Worm (Caenorhabditis elegans): ENCODE data around the gene K09C6.9.

- no peak for TF ChIP-seq nhr-25 (tag; optimal IDR thresholded peaks at IDR 0.05)
- no peak for TF ChIP-seq unc-39 (tag; optimal IDR thresholded peaks at IDR 0.05)
- TF ChIP-seq aly-2 (tag; optimal IDR thresholded peaks at IDR 0.05) = no peak
- no peak for TF ChIP-seq elt-1 (tag; optimal IDR thresholded peaks at IDR 0.05)
- TF ChIP-seq ama-1 (optimal IDR thresholded peaks at IDR 0.05) = no peak
- no peak for TF ChIP-seq lsy-2 (tag; optimal IDR thresholded peaks at IDR 0.05)
- TF ChIP-seq nhr-23 (tag; optimal IDR thresholded peaks at IDR 0.05) = no peak
- no peak for TF ChIP-seq snpc-4 (tag; optimal IDR thresholded peaks at IDR 0.05)
- TF ChIP-seq lin-13 (GFP tag; optimal IDR thresholded peaks at IDR 0.05) = no peak
- TF ChIP-seq ztf-11 (tag; optimal IDR thresholded peaks at IDR 0.05) = no peak
- TF ChIP-seq lin-39 (tag; optimal IDR thresholded peaks at IDR 0.05) = no peak
These were observed 12.3 kb downstream of the K09C6.9 start for ce11 chrV:842611-843010.
